Worm (Caenorhabditis elegans): ENCODE results near the gene ZK470.2.

- TF ChIP-seq him-1 (tag; optimal IDR thresholded peaks at IDR 0.05) (no peak), F49E8.2 (tag; optimal IDR thresholded peaks at IDR 0.05; ENCODE audit: insufficient read depth) (no peak), D2030.7 (GFP tag; IDR thresholded peaks at IDR 0.05) (no peak), zim-3 (tag; optimal IDR thresholded peaks at IDR 0.05) (no peak), egrh-3 (GFP tag; IDR thresholded peaks at IDR 0.05) (no peak)
Observed at ce11 chrX:4137452-4138164, 2.7 kb downstream of the ZK470.2 start.

Data from whole organism, young adult.